Worm (Caenorhabditis elegans) whole organism, early embryonic: ENCODE results near the gene rfip-1.

ENCODE experiments used
- B0310.2 ChIP-seq: sonication (generic microtip); optimal IDR thresholded peaks from 2 replicates; lab custom pipeline; 2016; ENCODE audit warnings: mild to moderate bottlenecking, missing genetic modification characterization, missing compliant biosample characterization
- F13C5.2 ChIP-seq: sonication (generic microtip); optimal IDR thresholded peaks from 2 replicates; lab custom pipeline; 2017; ENCODE audit warnings: mild to moderate bottlenecking, missing genetic modification characterization, inconsistent platforms, missing compliant biosample characterization
- aly-1 ChIP-seq: sonication (generic microtip); optimal IDR thresholded peaks from 2 replicates; lab custom pipeline; 2016; ENCODE audit warnings: missing genetic modification characterization, missing compliant biosample characterization
- ama-1 ChIP-seq: fragments of 150-350 bp; optimal IDR thresholded peaks from 2 replicates; lab custom pipeline; 2014
- ceh-13 ChIP-seq: fragments of 200-800 bp; sonication (Bioruptor generic); optimal IDR thresholded peaks from 2 replicates; lab custom pipeline; 2018; ENCODE audit warnings: mild to moderate bottlenecking, missing genetic modification characterization, missing compliant biosample characterization
- ceh-36 ChIP-seq: sonication (generic microtip); optimal IDR thresholded peaks from 2 replicates; lab custom pipeline; 2016; ENCODE audit warnings: missing genetic modification characterization, inconsistent platforms, missing compliant biosample characterization
- ets-7 ChIP-seq: sonication (generic microtip); optimal IDR thresholded peaks from 2 replicates; lab custom pipeline; 2016; ENCODE audit warnings: missing genotype, missing genetic modification characterization, missing compliant biosample characterization
- flt-1 ChIP-seq: fragments of 200-800 bp; sonication (Bioruptor generic); IDR thresholded peaks from 2 replicates; pipeline ENCODE4 v1.3.6; 2022; ENCODE audit warnings: missing genetic modification characterization, missing compliant biosample characterization
- hmbx-1 ChIP-seq: sonication (generic microtip); optimal IDR thresholded peaks from 2 replicates; lab custom pipeline; 2016; ENCODE audit warnings: mild to moderate bottlenecking, missing genetic modification characterization, missing compliant biosample characterization
- hmg-4 ChIP-seq: fragments of 200-800 bp; sonication (Bioruptor generic); optimal IDR thresholded peaks from 2 replicates; lab custom pipeline; 2018; ENCODE audit warnings: mild to moderate bottlenecking, missing genetic modification characterization, missing compliant biosample characterization
- hnd-1 ChIP-seq: sonication (generic microtip); optimal IDR thresholded peaks from 2 replicates; lab custom pipeline; 2016; ENCODE audit warnings: missing genetic modification characterization, missing compliant biosample characterization
- pes-1 ChIP-seq: fragments of 200-800 bp; sonication (Bioruptor generic); IDR thresholded peaks from 2 replicates; pipeline ENCODE4 v1.3.6; 2022; ENCODE audit warnings: missing genetic modification reagents, missing genetic modification characterization, missing compliant biosample characterization
- scrt-1 ChIP-seq: fragments of 200-800 bp; sonication (Bioruptor generic); IDR thresholded peaks from 2 replicates; pipeline ENCODE4 v1.3.6; 2022; ENCODE audit warnings: missing genetic modification characterization, missing compliant biosample characterization
- sea-1 ChIP-seq: fragments of 200-800 bp; sonication (Bioruptor generic); conservative IDR thresholded peaks from 2 replicates; pipeline ENCODE4 v1.3.6; 2022; ENCODE audit warnings: missing genetic modification characterization, missing compliant biosample characterization
- tbx-11 ChIP-seq: fragments of 200-800 bp; sonication (Bioruptor generic); IDR thresholded peaks from 2 replicates; pipeline ENCODE4 v1.3.6; 2022; ENCODE audit warnings: missing genetic modification characterization, missing compliant biosample characterization
- tbx-37 ChIP-seq: fragments of 200-800 bp; sonication (Bioruptor generic); conservative IDR thresholded peaks from 2 replicates; pipeline ENCODE4 v1.3.6; 2022; ENCODE audit warnings: missing genetic modification reagents, missing genetic modification characterization, missing compliant biosample characterization
- tra-4 ChIP-seq: sonication (generic microtip); optimal IDR thresholded peaks from 2 replicates; lab custom pipeline; 2017; ENCODE audit warnings: missing genetic modification characterization, missing compliant biosample characterization

rfip-1 gene

DNA sequence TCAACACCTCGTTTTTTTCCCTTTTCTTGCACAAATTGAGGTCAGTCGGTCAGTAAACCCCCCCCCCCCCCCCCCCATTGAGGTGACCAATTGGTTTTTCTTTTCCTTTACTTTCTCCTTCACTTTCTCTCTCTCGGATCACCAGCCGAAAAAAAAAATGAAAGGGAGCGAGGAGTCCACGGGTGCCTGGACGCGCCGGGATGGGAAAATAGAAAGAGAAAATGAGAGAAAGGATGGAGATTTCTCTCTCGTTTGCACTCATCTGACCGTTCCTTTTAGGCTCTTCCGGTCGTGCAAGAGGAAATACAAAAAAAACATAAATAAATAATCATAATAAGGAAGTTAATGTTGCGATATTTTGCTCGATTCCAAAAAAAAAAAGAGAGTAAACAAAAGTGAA, 14.7 kb downstream of the rfip-1 start:
- TF ChIP-seq sea-1, result no peak
- no peak for TF ChIP-seq ets-7
- TF ChIP-seq tbx-37 (GFP tag; lab: Robert Waterston, UW), result no peak
- TF ChIP-seq tra-4, result no peak
- no peak for TF ChIP-seq ceh-36 (tag; lab: Kevin White, UChicago)
- no peak for TF ChIP-seq ceh-13 (GFP tag; lab: Kevin White, UChicago)
- TF ChIP-seq F13C5.2 (tag; lab: Kevin White, UChicago), result no peak
- TF ChIP-seq pes-1 (GFP tag; lab: Robert Waterston, UW), result no peak
- no peak for TF ChIP-seq B0310.2 (tag; lab: Kevin White, UChicago)
- no peak for TF ChIP-seq tbx-11 (GFP tag; lab: Robert Waterston, UW)
- TF ChIP-seq scrt-1 (GFP tag; lab: Robert Waterston, UW), result no peak
- TF ChIP-seq flt-1 (GFP tag; lab: Robert Waterston, UW), result no peak

DNA sequence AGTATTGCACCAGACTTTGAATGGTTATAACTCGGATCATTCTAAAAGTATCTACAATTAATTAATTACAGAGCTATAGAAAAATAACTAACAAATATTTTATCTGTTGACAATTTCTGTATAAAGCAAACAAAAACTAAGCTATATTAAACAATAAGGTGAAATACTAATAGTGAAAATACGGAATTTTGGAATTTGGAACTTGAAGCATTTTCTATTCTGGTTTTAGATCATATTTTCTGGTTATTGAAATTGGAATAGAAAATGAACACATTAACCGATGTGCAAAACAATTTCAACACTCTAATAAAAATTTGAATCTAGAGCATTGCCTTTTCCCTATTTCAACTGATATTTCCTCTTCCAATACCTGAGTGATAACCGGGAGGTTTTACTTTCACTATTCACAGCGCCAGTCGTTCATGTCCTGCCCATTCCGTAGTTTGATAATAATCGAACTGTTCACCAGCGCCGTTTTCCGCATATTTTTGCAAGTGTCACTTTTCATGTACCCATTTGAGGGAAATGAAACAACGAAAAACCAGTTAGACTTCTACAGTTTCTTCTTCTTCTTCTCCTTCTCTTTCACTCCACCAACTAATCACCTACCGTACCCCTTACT, 15.6 kb downstream of the rfip-1 start:
- TF ChIP-seq hnd-1 (tag; lab: Kevin White, UChicago), result no peak
- no peak for TF ChIP-seq ceh-36 (tag; lab: Kevin White, UChicago)
- no peak for TF ChIP-seq sea-1
- no peak for TF ChIP-seq ceh-13 (GFP tag; lab: Kevin White, UChicago)
- no peak for TF ChIP-seq ets-7
- TF ChIP-seq ama-1, result no peak
- no peak for TF ChIP-seq tbx-11 (GFP tag; lab: Robert Waterston, UW)
- no peak for TF ChIP-seq aly-1 (tag; lab: Kevin White, UChicago)
- no peak for TF ChIP-seq tra-4
- no peak for TF ChIP-seq B0310.2 (tag; lab: Kevin White, UChicago)
- TF ChIP-seq tbx-37 (GFP tag; lab: Robert Waterston, UW), result no peak
- no peak for TF ChIP-seq hmbx-1

DNA sequence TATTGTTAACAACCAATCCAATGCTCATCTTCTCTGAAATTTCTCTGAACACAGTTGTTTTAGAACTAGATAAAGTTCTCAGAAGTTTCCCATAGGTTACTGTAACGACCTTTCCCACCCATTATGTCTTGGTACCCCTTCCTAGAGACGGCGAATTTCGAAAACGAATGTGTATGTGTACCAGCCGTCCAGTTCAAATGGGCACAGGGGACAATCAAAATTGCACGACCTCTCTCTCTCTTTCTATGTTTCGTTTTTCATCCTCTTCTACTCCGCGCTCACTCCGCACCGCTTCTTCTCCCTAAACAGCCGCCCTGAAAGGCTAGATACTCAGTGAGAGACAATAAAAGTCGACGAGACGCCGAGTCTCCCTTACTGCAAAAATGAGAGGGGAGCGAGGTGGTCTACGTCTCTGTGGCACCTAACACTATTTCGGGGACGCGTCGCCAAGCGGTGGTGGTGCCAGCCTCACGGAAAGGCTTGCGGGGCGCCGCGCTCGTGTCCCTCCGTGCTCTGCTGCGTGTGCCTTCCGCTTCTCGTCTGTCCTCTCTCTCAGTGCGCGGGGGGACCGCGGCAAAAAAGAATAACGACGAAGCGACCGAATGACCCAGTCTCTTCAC, 17.2 kb downstream of the rfip-1 start:
- TF ChIP-seq scrt-1 (GFP tag; lab: Robert Waterston, UW) (no peak), aly-1 (tag; lab: Kevin White, UChicago) (peak; percentile 34), hmg-4 (GFP tag; lab: Kevin White, UChicago) (no peak)

DNA sequence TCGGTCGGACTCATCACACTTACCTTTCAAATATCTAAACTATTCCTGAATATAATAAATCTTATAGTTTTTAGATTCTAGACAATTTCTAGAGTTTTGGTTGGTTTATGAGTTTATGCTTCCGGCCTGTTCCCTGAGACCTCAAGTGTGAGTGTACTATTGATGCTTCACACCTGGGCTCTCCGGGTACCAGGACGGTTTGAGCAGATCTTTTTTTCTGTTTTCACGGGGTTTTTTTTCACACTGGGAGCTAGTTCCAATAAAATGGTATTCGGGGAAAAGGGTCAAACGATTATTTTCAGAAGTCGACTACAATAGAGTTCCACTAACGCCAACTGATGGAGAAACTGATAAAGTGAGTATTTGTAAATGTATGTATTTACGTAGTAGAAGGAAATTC, 17.8 kb downstream of the rfip-1 start:
- TF ChIP-seq hmbx-1 (no peak), ama-1 (no peak), flt-1 (GFP tag; lab: Robert Waterston, UW) (no peak), tra-4 (no peak)

DNA sequence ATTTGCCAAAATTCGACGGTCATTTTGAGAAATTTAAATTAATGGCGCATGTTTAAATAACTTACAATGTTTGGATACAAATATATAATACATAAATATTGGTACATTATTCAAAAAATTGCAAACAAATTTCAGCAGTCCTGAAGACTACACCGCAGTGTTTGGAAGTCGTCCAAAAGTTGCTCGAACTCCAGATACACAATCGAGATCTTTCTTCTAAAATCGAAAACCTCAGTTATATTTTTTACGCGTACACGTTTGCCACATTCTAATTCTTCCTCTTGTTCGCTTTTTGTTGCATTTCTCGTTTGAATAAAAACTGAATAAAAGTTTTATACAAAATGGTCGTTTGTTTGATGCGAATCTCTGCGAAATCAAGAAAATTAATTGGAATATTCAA, 19.9 kb downstream of the rfip-1 start, which contains the start of gene tsp-18:
Gene tsp-18 (plus strand): TSS at position 301 of the 400 bp plus-strand sequence.
- TF ChIP-seq sea-1 (no peak), F13C5.2 (tag; lab: Kevin White, UChicago) (no peak), ets-7 (no peak), flt-1 (GFP tag; lab: Robert Waterston, UW) (no peak)

DNA sequence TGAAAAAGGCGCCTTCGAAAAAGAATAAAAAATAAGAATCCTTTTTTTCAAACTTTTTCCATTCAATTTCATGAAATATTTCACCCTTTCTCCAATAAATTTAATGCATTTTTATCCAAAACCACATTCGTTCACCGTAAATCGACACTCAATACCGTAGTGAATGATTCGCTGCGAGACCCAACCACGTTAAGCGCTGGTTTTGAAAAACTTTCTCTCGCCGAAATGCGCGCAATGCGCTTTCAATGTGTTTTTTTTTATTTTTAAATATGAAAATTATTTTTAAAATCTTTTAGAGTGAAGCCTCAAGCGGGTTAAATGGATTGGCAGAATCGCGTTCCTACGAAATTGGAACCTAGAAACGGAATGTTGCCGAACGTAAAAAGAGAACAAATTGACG, 21.9 kb downstream of the rfip-1 start, which contains the start of gene F59G1.8:
Gene F59G1.8 (plus strand): TSS at position 293 of the 400 bp plus-strand sequence.
- TF ChIP-seq tbx-37 (GFP tag; lab: Robert Waterston, UW) (no peak), pes-1 (GFP tag; lab: Robert Waterston, UW) (no peak), tbx-11 (GFP tag; lab: Robert Waterston, UW) (no peak), B0310.2 (tag; lab: Kevin White, UChicago) (no peak), scrt-1 (GFP tag; lab: Robert Waterston, UW) (no peak), ama-1 (no peak), hmbx-1 (no peak), hnd-1 (tag; lab: Kevin White, UChicago) (no peak), ceh-13 (GFP tag; lab: Kevin White, UChicago) (no peak), ets-7 (no peak), ceh-36 (tag; lab: Kevin White, UChicago) (no peak)

DNA sequence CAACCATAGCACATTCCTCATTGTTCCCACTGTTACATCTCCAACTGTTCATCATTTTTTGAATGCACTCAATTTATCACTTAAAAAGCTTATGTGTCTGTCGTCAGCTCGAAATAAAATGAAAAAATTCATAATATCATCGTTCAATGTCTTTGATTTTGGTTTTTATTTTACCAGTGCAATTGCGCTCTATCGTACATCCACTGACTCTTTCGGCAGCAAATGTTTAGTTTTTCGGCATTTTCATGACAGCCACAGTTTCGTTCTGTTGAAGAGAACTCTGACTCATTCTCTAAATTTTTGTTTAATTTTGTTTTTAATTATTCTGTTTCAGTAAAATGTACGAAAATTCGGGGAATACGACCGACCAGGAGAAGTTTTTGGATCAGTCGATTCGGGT, 23.1 kb downstream of the rfip-1 start, which contains the start of gene vps-35:
Gene vps-35 (plus strand): TSS at position 335 of the 400 bp plus-strand sequence.
- TF ChIP-seq ceh-13 (GFP tag; lab: Kevin White, UChicago) (no peak), ama-1 (no peak), sea-1 (no peak), aly-1 (tag; lab: Kevin White, UChicago) (no peak), tbx-37 (GFP tag; lab: Robert Waterston, UW) (no peak), pes-1 (GFP tag; lab: Robert Waterston, UW) (no peak), tra-4 (no peak), scrt-1 (GFP tag; lab: Robert Waterston, UW) (no peak), hnd-1 (tag; lab: Kevin White, UChicago) (no peak), hmbx-1 (no peak), ceh-36 (tag; lab: Kevin White, UChicago) (no peak), B0310.2 (tag; lab: Kevin White, UChicago) (no peak)

DNA sequence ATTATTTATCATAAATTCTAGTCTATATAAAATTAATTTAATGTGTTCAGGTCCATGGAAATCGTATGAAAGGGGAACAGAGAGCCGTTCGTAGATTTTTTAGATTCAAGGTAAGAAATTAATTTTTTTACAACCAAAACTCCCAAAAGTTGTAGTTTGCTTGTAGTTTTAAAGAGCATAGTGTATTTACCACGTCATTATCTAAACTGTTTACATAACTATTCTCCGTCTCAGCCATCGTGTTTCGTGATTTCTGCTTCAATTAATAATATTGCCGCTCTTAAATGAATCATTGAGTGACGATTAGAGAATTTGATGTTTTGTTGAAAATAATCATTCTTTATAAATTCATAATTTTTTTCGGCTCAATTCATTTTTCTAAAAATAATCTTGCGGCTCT, 26.9 kb downstream of the rfip-1 start, which contains the start of gene cgt-3:
Gene cgt-3 (plus strand): TSS at position 51 of the 400 bp plus-strand sequence.
- TF ChIP-seq scrt-1 (GFP tag; lab: Robert Waterston, UW) (no peak), aly-1 (tag; lab: Kevin White, UChicago) (no peak), B0310.2 (tag; lab: Kevin White, UChicago) (no peak), hmbx-1 (no peak), ceh-13 (GFP tag; lab: Kevin White, UChicago) (no peak), tra-4 (no peak), hnd-1 (tag; lab: Kevin White, UChicago) (no peak), tbx-11 (GFP tag; lab: Robert Waterston, UW) (no peak), pes-1 (GFP tag; lab: Robert Waterston, UW) (no peak), F13C5.2 (tag; lab: Kevin White, UChicago) (no peak), hmg-4 (GFP tag; lab: Kevin White, UChicago) (no peak), ets-7 (no peak), flt-1 (GFP tag; lab: Robert Waterston, UW) (no peak), sea-1 (no peak), tbx-37 (GFP tag; lab: Robert Waterston, UW) (no peak), ceh-36 (tag; lab: Kevin White, UChicago) (no peak), ama-1 (no peak)
